Fruit fly (Drosophila melanogaster) S2 (cell line): ENCODE measurements around the gene CG12259.

Experiments
- CG8478 ChIP-seq: fragments of >200 bp; optimal IDR thresholded peaks from 2 replicates; lab custom pipeline; 2018
- CTCF ChIP-seq, 2 experiments: fragments of >200 bp; optimal IDR thresholded peaks; 2 replicates each; lab custom pipeline; 2018

The CG12259 gene

DNA sequence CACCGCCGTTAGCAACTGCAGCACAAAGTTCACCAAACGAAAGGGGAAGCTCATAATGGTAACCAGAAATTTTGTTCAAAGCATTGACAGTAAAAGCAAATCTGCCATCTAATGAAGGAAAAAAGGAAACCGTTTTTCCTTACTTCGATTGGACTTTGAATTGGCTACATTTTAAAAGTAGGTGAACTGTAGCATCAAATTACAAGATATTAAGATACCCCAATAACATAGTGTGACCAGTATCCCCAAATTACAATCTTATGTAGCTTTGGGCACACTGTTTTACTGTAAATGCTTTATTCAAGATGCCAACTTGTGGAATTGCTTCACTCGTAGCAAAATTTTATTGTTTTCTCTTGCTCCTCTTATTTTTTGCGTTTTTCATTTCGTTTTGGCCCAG is 48.6 kb downstream of the CG12259 start, which contains the start of gene CG12426:
Gene CG12426 (minus strand): TSS at position 101 of the 400 bp plus-strand sequence.
- no peak for TF ChIP-seq CG8478 (lab: Kevin White, UChicago)
- TF ChIP-seq CTCF (optimal IDR thresholded peaks at IDR 0.05; lab: Kevin White, UChicago), result no peak
